Fruit fly (Drosophila melanogaster) Kc167 (cell line): ENCODE measurements around the gene CG18259.
A peak's percentile ranks its signal among the peaks of the same experiment; 100 is the strongest.

Experiments
- Myc ChIP-seq: fragments of >200 bp; optimal IDR thresholded peaks from 2 replicates; lab custom pipeline; 2017; ENCODE audit warnings: missing external identifiers
- Sin3A ChIP-seq: fragments of >200 bp; optimal IDR thresholded peaks from 2 replicates; lab custom pipeline; 2018; ENCODE audit warnings: missing external identifiers
- h ChIP-seq: fragments of >200 bp; optimal IDR thresholded peaks from 3 replicates; lab custom pipeline; 2018; ENCODE audit warnings: missing external identifiers
- insv ChIP-seq: fragments of >200 bp; optimal IDR thresholded peaks from 3 replicates; lab custom pipeline; 2018; ENCODE audit warnings: missing external identifiers
- psq ChIP-seq: fragments of >200 bp; optimal IDR thresholded peaks from 2 replicates; lab custom pipeline; 2017; ENCODE audit warnings: missing external identifiers
- ttk ChIP-seq: sonication (Bioruptor generic); optimal IDR thresholded peaks from 2 replicates; lab custom pipeline; 2017; ENCODE audit warnings: missing external identifiers

The CG18259 gene

dm6 chrX:18797567-18797966 is 14.3 kb upstream of the CG18259 start, which contains the start of gene bnb:
Gene bnb (minus strand): TSS chrX:18797687.
- TF ChIP-seq Sin3A (lab: Kevin White, UChicago) = no peak
- TF ChIP-seq ttk (lab: Kevin White, UChicago) = no peak
- no peak for TF ChIP-seq insv (lab: Kevin White, UChicago)
- TF ChIP-seq psq (lab: Kevin White, UChicago) = no peak
- TF ChIP-seq Myc (lab: Kevin White, UChicago) = no peak
- no peak for TF ChIP-seq h

dm6 chrX:18791368-18791767 is 8.1 kb upstream of the CG18259 start, which contains the start of gene Atg101:
Gene Atg101 (plus strand): TSS chrX:18791668.
- no peak for TF ChIP-seq ttk (lab: Kevin White, UChicago)
- TF ChIP-seq h = no peak
- TF ChIP-seq insv (lab: Kevin White, UChicago) = no peak
- no peak for TF ChIP-seq psq (lab: Kevin White, UChicago)
- TF ChIP-seq Sin3A (lab: Kevin White, UChicago) = no peak
- TF ChIP-seq Myc (lab: Kevin White, UChicago) = no peak

- TF ChIP-seq Myc (lab: Kevin White, UChicago) = no peak
- TF ChIP-seq ttk (lab: Kevin White, UChicago) = no peak
- no peak for TF ChIP-seq psq (lab: Kevin White, UChicago)
- no peak for TF ChIP-seq Sin3A (lab: Kevin White, UChicago)
- peak; percentile 63 for TF ChIP-seq h
Observed at dm6 chrX:18789353-18790210, 6.3 kb upstream of the CG18259 start.

dm6 chrX:18788143-18788745 is 5.0 kb upstream of the CG18259 start, which contains the start of the genes CG6961 and S6KL:
Gene CG6961 (minus strand): TSS chrX:18788210.
Gene S6KL (plus strand): TSS chrX:18788464.
- TF ChIP-seq ttk (lab: Kevin White, UChicago) (no peak), Myc (lab: Kevin White, UChicago) (no peak), h (no peak), insv (lab: Kevin White, UChicago) (no peak), Sin3A (lab: Kevin White, UChicago) (no peak), psq (lab: Kevin White, UChicago) (no peak)

- no peak for TF ChIP-seq psq (lab: Kevin White, UChicago)
- TF ChIP-seq Myc (lab: Kevin White, UChicago) = no peak
- TF ChIP-seq Sin3A (lab: Kevin White, UChicago) = no peak
- TF ChIP-seq h = no peak
- no peak for TF ChIP-seq ttk (lab: Kevin White, UChicago)
Observed at dm6 chrX:18780260-18780659, 3.0 kb downstream of the CG18259 start.

dm6 chrX:18779662-18780061 is 3.6 kb downstream of the CG18259 start:
- no peak for TF ChIP-seq Sin3A (lab: Kevin White, UChicago)
- no peak for TF ChIP-seq Myc (lab: Kevin White, UChicago)
- no peak for TF ChIP-seq ttk (lab: Kevin White, UChicago)
- no peak for TF ChIP-seq h
- no peak for TF ChIP-seq insv (lab: Kevin White, UChicago)
- TF ChIP-seq psq (lab: Kevin White, UChicago) = no peak

dm6 chrX:18776976-18777925 is 6.0 kb downstream of the CG18259 start:
- no peak for TF ChIP-seq Sin3A (lab: Kevin White, UChicago)
- TF ChIP-seq psq (lab: Kevin White, UChicago) = no peak
- TF ChIP-seq Myc (lab: Kevin White, UChicago) = no peak
- TF ChIP-seq insv (lab: Kevin White, UChicago) = no peak
- no peak for TF ChIP-seq ttk (lab: Kevin White, UChicago)
- no peak for TF ChIP-seq h

- TF ChIP-seq h = no peak
- TF ChIP-seq Sin3A (lab: Kevin White, UChicago) = no peak
- no peak for TF ChIP-seq psq (lab: Kevin White, UChicago)
- no peak for TF ChIP-seq ttk (lab: Kevin White, UChicago)
- TF ChIP-seq insv (lab: Kevin White, UChicago) = no peak
- no peak for TF ChIP-seq Myc (lab: Kevin White, UChicago)
Observed at dm6 chrX:18775839-18776538, 7.3 kb downstream of the CG18259 start.

- TF ChIP-seq Myc (lab: Kevin White, UChicago) (no peak), psq (lab: Kevin White, UChicago) (no peak), Sin3A (lab: Kevin White, UChicago) (no peak)
Observed at dm6 chrX:18774818-18775343, 8.4 kb downstream of the CG18259 start, which contains the start of gene CG6891. Gene CG6891 (plus strand): TSS chrX:18775228.

- TF ChIP-seq ttk (lab: Kevin White, UChicago) = no peak
Observed at dm6 chrX:18773817-18774216, 9.5 kb downstream of the CG18259 start, which contains the start of gene CCKLR-17D3. Gene CCKLR-17D3 (minus strand): TSS chrX:18774027.
